Fruit fly (Drosophila melanogaster) S2 (cell line): ENCODE data around the gene CG43182.

Source experiments
- CG8478 ChIP-seq: fragments of >200 bp; optimal IDR thresholded peaks from 2 replicates; lab custom pipeline; 2018
- CTCF ChIP-seq, 2 experiments: fragments of >200 bp; optimal IDR thresholded peaks; 2 replicates each; lab custom pipeline; 2018

dm6 chrX:307384-307783 is 45.5 kb upstream of the CG43182 start, which contains the start of gene CG12470:
- TF ChIP-seq CG8478 (lab: Kevin White, UChicago) (no peak), CTCF (optimal IDR thresholded peaks at IDR 0.05; lab: Kevin White, UChicago) (no peak)
